Worm (Caenorhabditis elegans) whole organism, young adult: ENCODE measurements around the gene Y73B6BL.47.

ENCODE experiments used
- fkh-3 ChIP-seq: sonication (generic microtip); optimal IDR thresholded peaks from 2 replicates; lab custom pipeline; 2016; ENCODE audit warnings: mild to moderate bottlenecking, missing genetic modification characterization, missing compliant biosample characterization
- gei-17 ChIP-seq: fragments of 200-800 bp; sonication (Bioruptor generic); optimal IDR thresholded peaks from 2 replicates; lab custom pipeline; 2018; ENCODE audit warnings: mild to moderate bottlenecking, missing genetic modification characterization, missing compliant biosample characterization
- nfya-2 ChIP-seq: fragments of 200-800 bp; sonication (Bioruptor generic); IDR thresholded peaks from 2 replicates; pipeline ENCODE4 v1.3.6; 2022; ENCODE audit warnings: missing genetic modification reagents, missing genetic modification characterization, missing compliant biosample characterization
- nhr-90 ChIP-seq: sonication (generic microtip); optimal IDR thresholded peaks from 2 replicates; lab custom pipeline; 2016; ENCODE audit warnings: missing genotype, mild to moderate bottlenecking, missing genetic modification characterization, missing compliant biosample characterization
- unc-62 ChIP-seq: fragments of 150-350 bp; optimal IDR thresholded peaks from 2 replicates; lab custom pipeline; 2014; ENCODE audit warnings: missing biosample characterization, missing genetic modification reagents, missing genetic modification characterization
- ztf-26 ChIP-seq: sonication (generic microtip); optimal IDR thresholded peaks from 2 replicates; lab custom pipeline; 2017; ENCODE audit warnings: missing genetic modification characterization, missing compliant biosample characterization

DNA sequence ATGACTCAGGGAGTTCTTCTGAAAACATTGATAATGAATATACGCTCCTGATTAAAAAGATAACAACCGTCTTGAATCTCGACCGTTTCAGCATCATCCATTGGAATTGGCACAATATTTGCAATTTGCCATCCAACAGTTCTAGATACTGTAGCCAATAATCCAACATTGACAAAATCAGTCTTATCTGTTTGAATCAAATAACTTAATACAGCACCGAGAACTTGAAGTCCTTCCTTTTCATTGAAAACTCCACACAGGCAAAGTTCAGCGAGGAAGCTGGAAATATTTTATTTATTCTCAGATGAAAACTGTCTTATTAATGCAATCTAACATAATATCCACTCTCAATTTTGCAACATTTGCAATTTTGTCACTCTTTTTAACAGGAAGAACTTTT is 10.5 kb downstream of the Y73B6BL.47 start:
- no peak for TF ChIP-seq ztf-26 (tag; lab: Kevin White, UChicago)
- no peak for TF ChIP-seq nfya-2 (GFP tag; lab: Robert Waterston, UW)
- no peak for TF ChIP-seq unc-62 (GFP tag; lab: Kevin White, UChicago)
- TF ChIP-seq fkh-3 (tag; lab: Kevin White, UChicago): no peak
- no peak for TF ChIP-seq nhr-90 (tag; lab: Kevin White, UChicago)
- TF ChIP-seq gei-17: no peak
